Worm (Caenorhabditis elegans): Measurements from ENCODE around the gene Y62H9A.10.

- TF ChIP-seq nhr-11 (tag; optimal IDR thresholded peaks at IDR 0.05) (no peak), ceh-24 (tag; optimal IDR thresholded peaks at IDR 0.05) (no peak), sox-4 (tag; optimal IDR thresholded peaks at IDR 0.05) (no peak), mec-3 (tag; optimal IDR thresholded peaks at IDR 0.05; ENCODE audit: borderline replicate concordance) (no peak), ceh-34 (tag; optimal IDR thresholded peaks at IDR 0.05) (no peak), dmd-4 (tag; optimal IDR thresholded peaks at IDR 0.05; ENCODE audit: borderline replicate concordance) (no peak), pros-1 (tag; optimal IDR thresholded peaks at IDR 0.05) (no peak)
These were observed 24.5 kb downstream of the Y62H9A.10 start, which contains the start of gene Y62H9A.2 for ce11 chrX:11878109-11878508.
